Fruit fly (Drosophila melanogaster): ENCODE data around the gene CG31522.

CG31522 gene

dm6 chr3R:4452345-4453044, 10.2 kb downstream of the CG31522 start (continued):
- TF ChIP-seq CG17385 (GFP tag; optimal IDR thresholded peaks at IDR 0.05), result peak; percentile 55
- no peak for TF ChIP-seq CG10654 (GFP tag; optimal IDR thresholded peaks at IDR 0.05)
- peak; percentile 2 for TF ChIP-seq abd-A (tag; optimal IDR thresholded peaks at IDR 0.05)
- 0 out of 3 replicates have a peak, but pooled peaks have one; percentile 3 for TF ChIP-seq zfh1 (GFP tag; IDR thresholded peaks at IDR 0.05)
- peak; percentile 21 for TF ChIP-seq CG3065 (GFP tag; optimal IDR thresholded peaks at IDR 0.05)
- TF ChIP-seq aop (GFP tag; IDR thresholded peaks at IDR 0.05), result no peak
- peak; percentile 22 for TF ChIP-seq CG7786 (GFP tag; optimal IDR thresholded peaks at IDR 0.05)
- peak; percentile 80 for TF ChIP-seq grn (GFP tag; optimal IDR thresholded peaks at IDR 0.05)
- TF ChIP-seq pros (GFP tag; optimal IDR thresholded peaks at IDR 0.05), result peak; percentile 71
- 0 out of 2 replicates have a peak, but pooled peaks have one; percentile 17 for TF ChIP-seq sna (GFP tag; IDR thresholded peaks at IDR 0.05; ENCODE audit: partially characterized antibody)
- peak; percentile 81 for TF ChIP-seq CG3163 (GFP tag; optimal IDR thresholded peaks at IDR 0.05)
- TF ChIP-seq CG4360 (GFP tag; IDR thresholded peaks at IDR 0.05), result peak; percentile 76
- no peak for TF ChIP-seq crp (GFP tag; optimal IDR thresholded peaks at IDR 0.05)
- no peak for TF ChIP-seq CG6689 (GFP tag; IDR thresholded peaks at IDR 0.05)
- TF ChIP-seq ind (GFP tag; optimal IDR thresholded peaks at IDR 0.05), result no peak
- TF ChIP-seq CG6813 (GFP tag; optimal IDR thresholded peaks at IDR 0.05), result peak; percentile 42
- TF ChIP-seq Ssrp (tag; optimal IDR thresholded peaks at IDR 0.05), result no peak

- TF ChIP-seq CG8944 (GFP tag; optimal IDR thresholded peaks at IDR 0.05) (no peak), crol (GFP tag; IDR thresholded peaks at IDR 0.05) (peak; percentile 22; the same call in 1 of the 2 replicates), Adf1 (GFP tag; IDR thresholded peaks at IDR 0.05) (peak; percentile 84), CoRest (tag; optimal IDR thresholded peaks at IDR 0.05) (no peak), Hand (GFP tag; optimal IDR thresholded peaks at IDR 0.05) (no peak), Med (GFP tag) (peak; percentile 79), chm (GFP tag; IDR thresholded peaks at IDR 0.05) (peak; percentile 48; the same call in 1 of the 2 replicates), zf30C (GFP tag; optimal IDR thresholded peaks at IDR 0.05) (no peak), Deaf1 (tag; optimal IDR thresholded peaks at IDR 0.05) (peak; percentile 30), Ets65A (GFP tag) (peak; percentile 17), CkIIα-i1 (GFP tag; IDR thresholded peaks at IDR 0.05) (no peak), vfl (GFP tag; optimal IDR thresholded peaks at IDR 0.05) (no peak), ap (GFP tag; IDR thresholded peaks at IDR 0.05) (no peak), HHEX (GFP tag; optimal IDR thresholded peaks at IDR 0.05) (peak; percentile 15), Awh (GFP tag; IDR thresholded peaks at IDR 0.05) (peak; percentile 4; the same call in 1 of the 2 replicates), D19A (tag; optimal IDR thresholded peaks at IDR 0.05) (no peak), CG11456 (GFP tag; IDR thresholded peaks at IDR 0.05) (0 out of 3 replicates have a peak, but pooled peaks have one; percentile 25), CG17912 (GFP tag; optimal IDR thresholded peaks at IDR 0.05) (peak; percentile 17), CG1832 (GFP tag; optimal IDR thresholded peaks at IDR 0.05) (no peak), vvl (GFP tag; IDR thresholded peaks at IDR 0.05) (peak; percentile 56), so (GFP tag; IDR thresholded peaks at IDR 0.05) (0 out of 3 replicates have a peak, but pooled peaks have one; percentile 8), Dad (GFP tag; optimal IDR thresholded peaks at IDR 0.05) (no peak), Six4 (GFP tag; optimal IDR thresholded peaks at IDR 0.05) (no peak), ci (GFP tag; IDR thresholded peaks at IDR 0.05) (peak; percentile 33; the same call in 1 of the 3 replicates), CG5953 (GFP tag; IDR thresholded peaks at IDR 0.05) (0 out of 2 replicates have a peak, but pooled peaks have one; percentile 15), insv (GFP tag; optimal IDR thresholded peaks at IDR 0.05) (no peak), CG5180 (GFP tag; optimal IDR thresholded peaks at IDR 0.05) (peak; percentile 63), zfh1 (GFP tag; IDR thresholded peaks at IDR 0.05) (0 out of 3 replicates have a peak, but pooled peaks have one; percentile 34), pros (GFP tag; optimal IDR thresholded peaks at IDR 0.05) (peak; percentile 95), Jarid2 (GFP tag; optimal IDR thresholded peaks at IDR 0.05) (peak; percentile 68), chinmo (GFP tag; IDR thresholded peaks at IDR 0.05; ENCODE audit: partially characterized antibody) (peak; percentile 61; the same call in 1 of the 4 replicates), Opbp (GFP tag; IDR thresholded peaks at IDR 0.05; ENCODE audit: partially characterized antibody) (0 out of 3 replicates have a peak, but pooled peaks have one; percentile 24), aop (GFP tag; IDR thresholded peaks at IDR 0.05) (0 out of 2 replicates have a peak, but pooled peaks have one; percentile 12), dimm (GFP tag; IDR thresholded peaks at IDR 0.05) (no peak)
Measured at dm6 chr3R:4450721-4451120, 12.0 kb downstream of the CG31522 start.
